Worm (Caenorhabditis elegans) whole organism, L4/young adult: Measurements from ENCODE around the gene ugt-41.

Experiments
- W03F9.2 ChIP-seq: fragments of 150-350 bp; optimal IDR thresholded peaks from 2 replicates; lab custom pipeline; 2014; ENCODE audit warnings: missing biosample characterization, missing genetic modification characterization
- him-1 ChIP-seq: sonication (generic microtip); optimal IDR thresholded peaks from 2 replicates; lab custom pipeline; 2016; ENCODE audit warnings: missing genotype, missing genetic modification reagents, missing genetic modification characterization, missing compliant biosample characterization

DNA sequence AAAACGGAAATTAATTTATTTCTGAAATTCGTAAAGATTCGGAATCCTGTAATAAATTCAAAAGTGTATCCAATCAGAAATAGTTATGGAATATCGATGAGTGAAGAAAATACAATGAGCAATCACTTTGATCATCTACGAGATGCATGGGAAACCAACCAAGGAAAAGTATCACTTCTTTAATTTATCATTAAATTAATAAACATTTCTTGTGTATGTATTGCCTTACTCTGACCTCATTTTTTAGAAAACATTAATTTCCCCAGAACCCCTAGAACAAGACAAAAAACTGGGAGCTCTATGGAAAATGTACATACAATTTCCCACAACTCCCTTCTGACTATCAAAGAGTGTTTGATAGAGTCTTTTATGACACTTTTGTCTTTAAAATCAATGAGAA, 29.4 kb downstream of the ugt-41 start, which contains the start of gene F10D2.16:
- TF ChIP-seq W03F9.2: no peak
- TF ChIP-seq him-1 (tag; lab: Kevin White, UChicago): no peak
